Worm (Caenorhabditis elegans) whole organism, L2 larva: ENCODE data around the gene ttr-1.

ENCODE experiments used
- C34F6.9 ChIP-seq: fragments of 150-350 bp; optimal IDR thresholded peaks from 2 replicates; lab custom pipeline; 2014; ENCODE audit warnings: missing biosample characterization, missing genetic modification characterization
- R02D3.7 ChIP-seq: fragments of 150-350 bp; optimal IDR thresholded peaks from 2 replicates; lab custom pipeline; 2014; ENCODE audit warnings: missing biosample characterization, missing genetic modification characterization
- Y55F3AM.14 ChIP-seq: fragments of 200-800 bp; sonication (Bioruptor generic); optimal IDR thresholded peaks from 2 replicates; lab custom pipeline; 2018; ENCODE audit warnings: mild to moderate bottlenecking, missing genetic modification characterization, missing compliant biosample characterization
- ZK546.5 ChIP-seq: sonication (generic microtip); optimal IDR thresholded peaks from 2 replicates; lab custom pipeline; 2017; ENCODE audit warnings: missing biosample characterization, missing genetic modification characterization
- alr-1 ChIP-seq: fragments of 150-350 bp; optimal IDR thresholded peaks from 2 replicates; lab custom pipeline; 2014; ENCODE audit warnings: missing biosample characterization, missing genetic modification characterization
- aly-2 ChIP-seq: fragments of 150-350 bp; optimal IDR thresholded peaks from 2 replicates; lab custom pipeline; 2014; ENCODE audit warnings: missing biosample characterization, missing genetic modification characterization
- ama-1 ChIP-seq: fragments of 150-350 bp; optimal IDR thresholded peaks from 2 replicates; lab custom pipeline; 2018; ENCODE audit warnings: inconsistent platforms
- blmp-1 ChIP-seq: sonication (generic microtip); optimal IDR thresholded peaks from 2 replicates; lab custom pipeline; 2017; ENCODE audit warnings: missing genetic modification characterization, mild to moderate bottlenecking, missing compliant biosample characterization, antibody characterized with exemption, moderate library complexity; ENCODE audit not compliant: insufficient read depth
- ceh-16 ChIP-seq: fragments of 150-350 bp; optimal IDR thresholded peaks from 2 replicates; lab custom pipeline; 2014; ENCODE audit warnings: missing biosample characterization, missing genetic modification characterization
- crh-2 ChIP-seq: sonication (generic microtip); optimal IDR thresholded peaks from 2 replicates; lab custom pipeline; 2017; ENCODE audit warnings: missing biosample characterization, missing genetic modification characterization
- dmd-4 ChIP-seq: sonication (generic microtip); optimal IDR thresholded peaks from 2 replicates; lab custom pipeline; 2017; ENCODE audit warnings: missing biosample characterization, missing genetic modification characterization
- egl-27 ChIP-seq: sonication (generic microtip); optimal IDR thresholded peaks from 3 replicates; lab custom pipeline; 2017; ENCODE audit warnings: missing biosample characterization, missing genetic modification reagents, missing genetic modification characterization
- elt-3 ChIP-seq: sonication (generic microtip); optimal IDR thresholded peaks from 2 replicates; lab custom pipeline; 2017; ENCODE audit warnings: missing biosample characterization, missing genetic modification characterization
- lin-11 ChIP-seq: fragments of 150-350 bp; sonication (generic microtip); optimal IDR thresholded peaks from 2 replicates; lab custom pipeline; 2014; ENCODE audit warnings: missing biosample characterization, missing genetic modification characterization, inconsistent platforms, mixed read lengths
- lin-13 ChIP-seq: fragments of 150-350 bp; optimal IDR thresholded peaks from 2 replicates; lab custom pipeline; 2014; ENCODE audit warnings: missing biosample characterization, missing genetic modification reagents, missing genetic modification characterization
- lin-39 ChIP-seq: fragments of 150-350 bp; optimal IDR thresholded peaks from 2 replicates; lab custom pipeline; 2014; ENCODE audit warnings: missing biosample characterization, missing genetic modification reagents, missing genetic modification characterization
- lsy-2 ChIP-seq, 2 experiments: fragments of 150-350 bp in 1 of 2; sonication (generic microtip) in 1 of 2; optimal IDR thresholded peaks; 2 replicates each; lab custom pipeline; 2014 to 2017; ENCODE audit warnings: missing biosample characterization in 2 of 2, missing genetic modification characterization in 2 of 2
- mab-5 ChIP-seq: fragments of 150-350 bp; optimal IDR thresholded peaks from 2 replicates; lab custom pipeline; 2014; ENCODE audit warnings: missing biosample characterization, missing genetic modification characterization
- mbf-1 ChIP-seq: sonication (generic microtip); optimal IDR thresholded peaks from 2 replicates; lab custom pipeline; 2017; ENCODE audit warnings: missing biosample characterization, missing genetic modification characterization
- mdl-1 ChIP-seq, 2 experiments: fragments of 150-350 bp in 1 of 2; sonication (generic microtip) in 1 of 2; optimal IDR thresholded peaks; 2 replicates each; lab custom pipeline; 2017; ENCODE audit warnings: missing biosample characterization in 2 of 2, missing genetic modification characterization in 2 of 2
- nhr-11 ChIP-seq: fragments of 150-350 bp; optimal IDR thresholded peaks from 2 replicates; lab custom pipeline; 2014; ENCODE audit warnings: missing biosample characterization, missing genetic modification characterization
- nhr-12 ChIP-seq: fragments of 150-350 bp; optimal IDR thresholded peaks from 2 replicates; lab custom pipeline; 2014; ENCODE audit warnings: missing biosample characterization, missing genetic modification characterization
- nhr-129 ChIP-seq: fragments of 150-350 bp; optimal IDR thresholded peaks from 2 replicates; lab custom pipeline; 2014; ENCODE audit warnings: missing biosample characterization, missing genetic modification characterization
- nhr-21 ChIP-seq: fragments of 150-350 bp; optimal IDR thresholded peaks from 2 replicates; lab custom pipeline; 2014; ENCODE audit warnings: missing biosample characterization, missing genetic modification characterization
- nhr-23 ChIP-seq: fragments of 150-350 bp; optimal IDR thresholded peaks from 2 replicates; lab custom pipeline; 2014; ENCODE audit warnings: missing biosample characterization, missing genetic modification reagents, missing genetic modification characterization
- nhr-237 ChIP-seq: fragments of 150-350 bp; optimal IDR thresholded peaks from 2 replicates; lab custom pipeline; 2014; ENCODE audit warnings: missing biosample characterization, missing genetic modification characterization
- nhr-6 ChIP-seq: fragments of 150-350 bp; optimal IDR thresholded peaks from 2 replicates; lab custom pipeline; 2014; ENCODE audit warnings: missing biosample characterization, missing genetic modification characterization
- nhr-77 ChIP-seq: fragments of 150-350 bp; optimal IDR thresholded peaks from 2 replicates; lab custom pipeline; 2014; ENCODE audit warnings: missing biosample characterization, missing genetic modification characterization
- peb-1 ChIP-seq: fragments of 150-350 bp; optimal IDR thresholded peaks from 2 replicates; lab custom pipeline; 2014; ENCODE audit warnings: missing biosample characterization, missing genetic modification characterization
- sem-4 ChIP-seq: fragments of 150-350 bp; optimal IDR thresholded peaks from 2 replicates; lab custom pipeline; 2014; ENCODE audit warnings: missing biosample characterization, missing genetic modification reagents, missing genetic modification characterization
- sma-3 ChIP-seq: sonication (generic microtip); optimal IDR thresholded peaks from 2 replicates; lab custom pipeline; 2016; ENCODE audit warnings: missing genetic modification reagents, missing genetic modification characterization, missing compliant biosample characterization
- unc-39 ChIP-seq: fragments of 150-350 bp; optimal IDR thresholded peaks from 2 replicates; lab custom pipeline; 2014; ENCODE audit warnings: missing biosample characterization, missing genetic modification characterization
- unc-55 ChIP-seq: fragments of 150-350 bp; sonication (generic microtip); optimal IDR thresholded peaks from 3 replicates; lab custom pipeline; 2014; ENCODE audit warnings: missing biosample characterization, missing genetic modification reagents, missing genetic modification characterization
- unc-62 ChIP-seq: fragments of 150-350 bp; optimal IDR thresholded peaks from 2 replicates; lab custom pipeline; 2014; ENCODE audit warnings: missing biosample characterization, missing genetic modification reagents, missing genetic modification characterization
- ztf-11 ChIP-seq: sonication (generic microtip); optimal IDR thresholded peaks from 2 replicates; lab custom pipeline; 2017; ENCODE audit warnings: missing biosample characterization, missing genetic modification characterization
- ztf-4 ChIP-seq: fragments of 150-350 bp; optimal IDR thresholded peaks from 2 replicates; lab custom pipeline; 2014; ENCODE audit warnings: missing biosample characterization, missing genetic modification characterization

Gene ttr-1

DNA sequence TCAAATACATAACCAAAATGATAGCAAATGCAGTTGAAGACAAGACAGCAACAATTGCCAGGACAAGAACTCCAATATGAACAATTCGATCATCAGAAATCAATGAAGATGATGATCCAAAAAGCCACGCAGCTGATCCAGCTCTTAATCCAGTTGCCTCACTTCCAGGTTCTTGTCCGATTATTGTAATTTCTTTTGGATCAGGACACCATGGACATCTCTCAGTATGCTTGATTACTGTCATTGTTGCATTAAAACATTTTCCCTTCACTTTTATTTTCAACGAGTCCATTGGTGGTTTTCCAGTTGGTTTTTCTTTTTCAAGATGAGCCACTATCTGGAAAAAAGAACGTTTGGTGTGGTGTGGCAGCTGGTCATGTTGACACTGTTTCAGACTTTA, 35.5 kb downstream of the ttr-1 start:
- TF ChIP-seq lin-11 (tag; lab: Kevin White, UChicago) (no peak), R02D3.7 (no peak), unc-62 (GFP tag; lab: Kevin White, UChicago) (no peak), unc-55 (GFP tag; lab: Kevin White, UChicago) (no peak), nhr-11 (no peak), mdl-1 (tag; optimal IDR thresholded peaks at IDR 0.05; lab: Kevin White, UChicago) (no peak), ztf-4 (tag; lab: Kevin White, UChicago) (no peak), egl-27 (tag; lab: Kevin White, UChicago) (no peak), aly-2 (no peak), dmd-4 (tag; lab: Kevin White, UChicago) (no peak), sem-4 (no peak), nhr-77 (tag; lab: Kevin White, UChicago) (no peak), nhr-237 (tag; lab: Kevin White, UChicago) (no peak), peb-1 (tag; lab: Kevin White, UChicago) (no peak), ZK546.5 (no peak)

DNA sequence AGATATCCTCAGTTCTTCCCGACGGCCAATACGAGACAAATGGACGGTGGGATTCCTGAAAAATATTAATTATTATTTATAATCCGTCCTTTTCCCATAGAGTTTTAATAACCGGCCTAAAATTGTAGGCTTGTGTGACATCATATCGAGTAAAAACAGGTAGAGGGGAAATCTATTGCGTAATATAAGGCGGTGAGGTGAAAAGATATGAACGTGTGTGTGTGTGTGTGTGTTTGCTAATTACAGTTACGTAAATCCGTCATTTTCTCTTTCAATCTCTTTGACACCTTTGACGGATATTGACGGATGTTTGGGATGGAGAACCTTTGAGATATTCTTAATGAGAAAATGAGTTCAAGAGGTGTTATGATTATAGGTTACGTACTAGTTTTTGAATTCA, 36.6 kb downstream of the ttr-1 start:
- TF ChIP-seq nhr-129 (tag; lab: Kevin White, UChicago): no peak
- no peak for TF ChIP-seq nhr-21 (tag; lab: Kevin White, UChicago)
- no peak for TF ChIP-seq nhr-23 (tag; lab: Kevin White, UChicago)
- TF ChIP-seq nhr-6: no peak
- no peak for TF ChIP-seq unc-55 (GFP tag; lab: Kevin White, UChicago)
- no peak for TF ChIP-seq unc-62 (GFP tag; lab: Kevin White, UChicago)
- no peak for TF ChIP-seq nhr-11
- TF ChIP-seq alr-1 (tag; lab: Kevin White, UChicago): no peak
- TF ChIP-seq ZK546.5: no peak
- no peak for TF ChIP-seq unc-39 (tag; lab: Kevin White, UChicago)
- no peak for TF ChIP-seq mab-5
- TF ChIP-seq lin-39 (tag; lab: Kevin White, UChicago): no peak
- TF ChIP-seq lsy-2 (tag; optimal IDR thresholded peaks at IDR 0.05; lab: Kevin White, UChicago): no peak
- no peak for TF ChIP-seq C34F6.9 (tag; lab: Kevin White, UChicago)
- no peak for TF ChIP-seq dmd-4 (tag; lab: Kevin White, UChicago)

DNA sequence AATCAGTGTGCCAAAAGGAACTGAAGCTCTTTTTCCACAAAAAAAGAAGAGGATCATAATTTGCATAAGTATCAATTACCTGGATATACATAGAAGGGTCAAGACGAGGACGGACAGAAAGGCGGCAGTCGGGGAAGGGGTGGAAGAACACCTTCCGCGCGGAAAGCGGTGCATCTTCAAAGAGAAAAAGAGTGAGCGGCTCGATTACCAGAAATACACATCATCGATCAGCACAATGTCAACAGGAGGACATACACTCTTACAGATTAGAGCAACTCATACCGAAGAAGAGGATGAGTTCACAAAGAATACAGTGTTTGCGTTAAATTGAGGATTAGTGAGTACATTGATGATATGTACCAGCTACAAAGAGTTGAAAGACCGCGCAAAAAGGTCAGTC, 40.5 kb downstream of the ttr-1 start:
- TF ChIP-seq ama-1 (lab: Kevin White, UChicago) (no peak), crh-2 (tag; lab: Kevin White, UChicago) (no peak), mbf-1 (tag; lab: Kevin White, UChicago) (no peak), ceh-16 (tag; lab: Kevin White, UChicago) (no peak), alr-1 (tag; lab: Kevin White, UChicago) (no peak), nhr-23 (tag; lab: Kevin White, UChicago) (no peak), Y55F3AM.14 (GFP tag; lab: Kevin White, UChicago) (no peak), aly-2 (no peak), egl-27 (tag; lab: Kevin White, UChicago) (no peak), lin-39 (tag; lab: Kevin White, UChicago) (no peak), mab-5 (no peak), nhr-12 (tag; lab: Kevin White, UChicago) (no peak), blmp-1 (tag; lab: Kevin White, UChicago) (no peak), sma-3 (GFP tag; lab: Kevin White, UChicago) (no peak), ztf-11 (tag; lab: Kevin White, UChicago) (no peak), unc-62 (GFP tag; lab: Kevin White, UChicago) (no peak), elt-3 (no peak)

DNA sequence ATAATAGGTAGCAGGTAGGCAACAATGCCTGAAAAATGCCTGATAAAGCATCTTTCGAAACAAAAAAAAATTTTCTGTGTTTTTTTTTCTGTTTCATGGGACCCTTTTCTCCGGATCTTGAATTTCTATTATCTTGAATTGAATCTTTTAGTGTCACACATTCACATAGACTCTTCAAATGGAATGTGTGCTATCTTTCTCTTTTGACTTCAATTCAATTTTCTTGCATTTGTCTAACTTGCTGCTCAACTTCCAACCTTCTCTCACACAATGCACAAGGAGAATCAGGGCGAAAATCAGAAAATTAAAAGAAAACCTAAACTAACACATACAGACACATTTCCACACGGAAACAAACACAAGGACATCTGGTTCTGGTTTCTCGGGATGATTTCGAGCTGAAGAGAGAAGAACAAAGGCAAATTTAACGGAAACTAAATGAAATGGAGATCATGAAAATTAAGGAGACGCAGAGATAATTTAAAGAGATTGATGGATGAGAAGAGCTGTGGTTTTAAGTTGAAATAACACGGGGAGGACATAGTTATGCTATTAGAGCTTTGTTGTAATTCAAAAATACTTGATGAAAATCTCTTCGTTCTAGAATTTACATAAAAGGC, 43.4 kb downstream of the ttr-1 start:
- TF ChIP-seq lin-11 (tag; lab: Kevin White, UChicago): no peak
- TF ChIP-seq dmd-4 (tag; lab: Kevin White, UChicago): no peak
- no peak for TF ChIP-seq ZK546.5
- no peak for TF ChIP-seq nhr-237 (tag; lab: Kevin White, UChicago)
- no peak for TF ChIP-seq sem-4
- TF ChIP-seq unc-62 (GFP tag; lab: Kevin White, UChicago): no peak
- TF ChIP-seq lin-13 (GFP tag; lab: Kevin White, UChicago): no peak
